Fruit fly (Drosophila melanogaster): ENCODE data around the gene CG3106.

dm6 chrX:9647067-9647466 lies 15.6 kb downstream of the CG3106 start:
- TF ChIP-seq gem (tag; optimal IDR thresholded peaks at IDR 0.05) (no peak), CG14965 (GFP tag; optimal IDR thresholded peaks at IDR 0.05; ENCODE audit: borderline replicate concordance) (no peak), salm (tag; optimal IDR thresholded peaks at IDR 0.05) (no peak), Lpt (GFP tag; optimal IDR thresholded peaks at IDR 0.05) (no peak), MTF-1 (GFP tag; optimal IDR thresholded peaks at IDR 0.05; ENCODE audit: borderline replicate concordance) (no peak), ttk (GFP tag; IDR thresholded peaks at IDR 0.05) (no peak), twi (tag; optimal IDR thresholded peaks at IDR 0.05) (no peak), H2.0 (GFP tag; IDR thresholded peaks at IDR 0.05) (no peak), lov (optimal IDR thresholded peaks at IDR 0.05) (no peak), lov (GFP tag; IDR thresholded peaks at IDR 0.05) (no peak), PHDP (tag; optimal IDR thresholded peaks at IDR 0.05) (no peak), Nf-YA (GFP tag; IDR thresholded peaks at IDR 0.05) (no peak), br (optimal IDR thresholded peaks at IDR 0.05) (no peak), CG11247 (GFP tag; IDR thresholded peaks at IDR 0.05) (no peak), repo (GFP tag; optimal IDR thresholded peaks at IDR 0.05) (no peak)
